Worm (Caenorhabditis elegans): ENCODE data around the gene pde-2.

Gene pde-2

DNA sequence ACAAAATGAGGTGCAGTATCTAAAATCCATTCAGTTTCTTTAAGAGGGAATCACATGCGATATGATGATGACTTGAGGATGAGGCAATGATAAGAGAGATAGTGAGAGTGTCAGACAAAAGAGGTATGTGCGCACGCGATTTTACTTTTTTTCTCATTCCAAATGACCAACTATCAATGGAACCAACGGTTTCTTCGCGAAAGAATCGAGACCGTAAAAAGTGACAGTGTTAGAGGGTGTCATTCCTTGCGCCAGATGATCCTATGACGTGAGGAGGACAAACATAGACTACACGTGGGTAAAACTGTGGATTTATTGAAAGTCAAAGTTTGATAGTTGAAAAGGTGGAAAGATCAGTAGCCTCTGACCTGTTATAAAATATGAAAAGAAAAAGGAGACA is 2.1 kb upstream of the pde-2 start:
- peak; percentile 58 for TF ChIP-seq lin-14 (GFP tag; optimal IDR thresholded peaks at IDR 0.05)
- peak; percentile 23 for TF ChIP-seq skn-1 (tag; optimal IDR thresholded peaks at IDR 0.05)
- peak; percentile 67 for TF ChIP-seq nhr-20 (tag; optimal IDR thresholded peaks at IDR 0.05)
- TF ChIP-seq blmp-1 (tag; optimal IDR thresholded peaks at IDR 0.05): peak; percentile 97
- TF ChIP-seq lir-3 (tag; optimal IDR thresholded peaks at IDR 0.05; ENCODE audit: poor library complexity): peak; percentile 40
- peak; percentile 69 for TF ChIP-seq nhr-85 (tag)
- TF ChIP-seq elt-3 (tag; optimal IDR thresholded peaks at IDR 0.05): peak; percentile 16 to 87 (median 75)
- TF ChIP-seq lin-15B (tag; optimal IDR thresholded peaks at IDR 0.05): no peak
- peak; percentile 5 for TF ChIP-seq jun-1 (tag; optimal IDR thresholded peaks at IDR 0.05)
- peak; percentile 50 for TF ChIP-seq nhr-71 (tag; optimal IDR thresholded peaks at IDR 0.05)
- peak in 1 of 2 experiments; percentile 46 for TF ChIP-seq lsy-2 (tag; optimal IDR thresholded peaks at IDR 0.05)
- TF ChIP-seq nhr-19 (GFP tag; conservative IDR thresholded peaks at IDR 0.05): peak; percentile 36; the same call in 1 of the 2 replicates
- no peak for TF ChIP-seq ceh-63 (GFP tag; optimal IDR thresholded peaks at IDR 0.05)
- TF ChIP-seq mep-1 (tag; optimal IDR thresholded peaks at IDR 0.05): peak; percentile 25
- no peak for TF ChIP-seq mab-9 (GFP tag; IDR thresholded peaks at IDR 0.05)
- TF ChIP-seq tbx-2 (tag; optimal IDR thresholded peaks at IDR 0.05): peak; percentile 18
- TF ChIP-seq grh-1 (GFP tag; IDR thresholded peaks at IDR 0.05): no peak
- TF ChIP-seq dpl-1 (GFP tag; optimal IDR thresholded peaks at IDR 0.05): peak in 1 of 3 experiments; percentile 20
- TF ChIP-seq lin-35 (GFP tag; optimal IDR thresholded peaks at IDR 0.05): peak; percentile 15 to 68
- no peak for TF ChIP-seq efl-1 (optimal IDR thresholded peaks at IDR 0.05)
- TF ChIP-seq efl-1 (GFP tag; optimal IDR thresholded peaks at IDR 0.05 in 1 of 2): peak in 1 of 2 experiments; percentile 91
- peak; percentile 1 for TF ChIP-seq C16A3.4 (tag; optimal IDR thresholded peaks at IDR 0.05)
- TF ChIP-seq mdl-1 (tag; optimal IDR thresholded peaks at IDR 0.05): peak in 1 of 2 experiments; percentile 87
- TF ChIP-seq snu-23 (GFP tag; optimal IDR thresholded peaks at IDR 0.05): peak; percentile 35
- no peak for TF ChIP-seq nhr-12 (tag; optimal IDR thresholded peaks at IDR 0.05)

DNA sequence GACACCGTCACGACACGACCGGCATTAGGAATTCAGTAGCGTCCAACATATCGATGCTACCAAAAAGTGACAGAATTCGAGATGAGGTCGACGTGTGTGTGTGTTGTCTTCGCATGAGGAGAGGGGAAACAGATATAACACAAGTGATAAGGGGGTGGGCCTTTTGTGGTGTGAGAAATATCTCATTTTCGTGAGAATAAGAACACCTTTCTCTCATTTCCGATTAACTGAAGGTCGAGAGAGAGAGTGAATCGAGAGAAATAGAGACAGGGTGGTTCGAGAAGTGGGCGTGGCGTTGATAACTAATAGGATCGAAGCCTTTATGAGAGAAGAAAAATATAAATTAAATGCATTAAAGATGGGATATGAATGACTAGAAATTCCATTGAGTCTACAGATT is 1.4 kb upstream of the pde-2 start:
- peak; percentile 33 for TF ChIP-seq snu-23 (GFP tag; optimal IDR thresholded peaks at IDR 0.05)
- peak; percentile 34 for TF ChIP-seq dsc-1 (tag; optimal IDR thresholded peaks at IDR 0.05)
- TF ChIP-seq ets-5 (GFP tag; IDR thresholded peaks at IDR 0.05): no peak
- TF ChIP-seq nhr-71 (tag; optimal IDR thresholded peaks at IDR 0.05): peak; percentile 29
- TF ChIP-seq ceh-8 (GFP tag; optimal IDR thresholded peaks at IDR 0.05): no peak
- no peak for TF ChIP-seq tbx-2 (tag; optimal IDR thresholded peaks at IDR 0.05)
- no peak for TF ChIP-seq nhr-12 (tag; optimal IDR thresholded peaks at IDR 0.05)
- TF ChIP-seq unc-86 (tag; optimal IDR thresholded peaks at IDR 0.05): peak; percentile 52
- TF ChIP-seq elt-3 (tag; optimal IDR thresholded peaks at IDR 0.05): peak in 3 of 6 experiments; percentile 38 to 69 (median 51)
- peak; percentile 83 for TF ChIP-seq blmp-1 (tag; optimal IDR thresholded peaks at IDR 0.05)
- peak; percentile 59 for TF ChIP-seq lin-14 (GFP tag; optimal IDR thresholded peaks at IDR 0.05)

DNA sequence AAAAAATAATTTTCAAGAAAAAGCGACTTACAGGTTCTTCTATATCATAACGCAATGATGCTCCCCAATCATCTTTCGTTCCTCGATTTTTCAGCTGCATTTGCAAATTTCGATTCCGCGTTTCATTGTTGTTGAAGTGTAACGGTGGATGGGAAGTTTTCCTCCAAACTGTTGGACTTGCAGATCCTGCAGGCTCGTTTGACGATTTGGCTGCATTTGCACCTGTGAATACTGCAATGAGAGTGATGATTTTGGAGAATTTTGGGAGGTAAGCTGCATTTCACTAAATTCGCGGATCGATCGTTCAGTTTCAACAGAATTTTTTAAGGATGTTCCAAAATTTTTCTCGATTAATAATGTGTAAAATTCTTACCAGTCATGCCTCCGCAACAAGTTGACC is 805 bp downstream of the pde-2 start:
- TF ChIP-seq ets-5 (GFP tag; IDR thresholded peaks at IDR 0.05) (no peak), xbp-1 (tag; optimal IDR thresholded peaks at IDR 0.05) (no peak), hlh-17 (GFP tag; optimal IDR thresholded peaks at IDR 0.05; ENCODE audit: borderline replicate concordance) (no peak), C04F5.9 (tag; optimal IDR thresholded peaks at IDR 0.05) (no peak), lin-35 (GFP tag; optimal IDR thresholded peaks at IDR 0.05) (no peak), aha-1 (tag; optimal IDR thresholded peaks at IDR 0.05) (no peak), lir-3 (tag; optimal IDR thresholded peaks at IDR 0.05; ENCODE audit: poor library complexity) (no peak), mef-2 (tag; optimal IDR thresholded peaks at IDR 0.05) (no peak), mdl-1 (tag; optimal IDR thresholded peaks at IDR 0.05) (no peak), nhr-71 (tag; optimal IDR thresholded peaks at IDR 0.05) (no peak), lin-13 (GFP tag; optimal IDR thresholded peaks at IDR 0.05) (no peak), nhr-28 (tag; optimal IDR thresholded peaks at IDR 0.05) (no peak)

Measured in whole organism, L1 larva.